Fruit fly (Drosophila melanogaster) whole organism, embryonic: ENCODE data around the gene CG11562.

Source experiments
- Antp ChIP-seq: fragments of 200-800 bp; sonication (Bioruptor generic); optimal IDR thresholded peaks from 3 replicates; lab custom pipeline; 2016; ENCODE audit warnings: missing biosample characterization, missing genetic modification characterization
- Atf6 ChIP-seq: fragments of 200-800 bp; sonication (Bioruptor generic); IDR thresholded peaks from 2 replicates; pipeline ENCODE4 v1.3.6; 2022; ENCODE audit warnings: missing biosample characterization, missing genetic modification characterization
- Bteb2 ChIP-seq: fragments of 200-800 bp; sonication (Bioruptor generic); optimal IDR thresholded peaks from 2 replicates; lab custom pipeline; 2016; ENCODE audit warnings: missing biosample characterization, missing genetic modification characterization
- CG10267 ChIP-seq: fragments of 200-800 bp; sonication (Bioruptor generic); optimal IDR thresholded peaks from 2 replicates; lab custom pipeline; 2018; ENCODE audit warnings: missing biosample characterization, mild to moderate bottlenecking, missing genetic modification characterization, moderate library complexity
- CG10654 ChIP-seq: fragments of 200-800 bp; sonication (Bioruptor generic); optimal IDR thresholded peaks from 2 replicates; lab custom pipeline; 2016; ENCODE audit warnings: missing biosample characterization, missing genetic modification characterization
- CG11696 ChIP-seq: fragments of 200-800 bp; sonication (Bioruptor generic); IDR thresholded peaks from 2 replicates; pipeline ENCODE4 v1.3.6; 2022; ENCODE audit warnings: missing biosample characterization, missing genetic modification characterization
- CG12236 ChIP-seq: fragments of 200-800 bp; sonication (Bioruptor generic); optimal IDR thresholded peaks from 2 replicates; lab custom pipeline; 2016; ENCODE audit warnings: missing biosample characterization, missing genetic modification characterization
- CG12659 ChIP-seq: fragments of 200-800 bp; sonication (Bioruptor generic); optimal IDR thresholded peaks from 3 replicates; lab custom pipeline; 2017; ENCODE audit warnings: mild to moderate bottlenecking, missing biosample characterization, missing genetic modification reagents, missing genetic modification characterization
- CG14050 ChIP-seq: fragments of 200-800 bp; sonication (Bioruptor generic); IDR thresholded peaks from 3 replicates; pipeline ENCODE4 v1.3.6; 2022; ENCODE audit warnings: missing biosample characterization, missing genetic modification characterization
- CG15601 ChIP-seq: fragments of 200-800 bp; sonication (Bioruptor generic); optimal IDR thresholded peaks from 3 replicates; lab custom pipeline; 2019; ENCODE audit warnings: missing biosample characterization, mild to moderate bottlenecking, missing genetic modification characterization, moderate library complexity
- CG1647 ChIP-seq: fragments of 200-800 bp; sonication (Bioruptor generic); optimal IDR thresholded peaks from 3 replicates; lab custom pipeline; 2016; ENCODE audit warnings: missing biosample characterization, missing genetic modification characterization
- CG17328 ChIP-seq: fragments of 200-800 bp; sonication (Bioruptor generic); IDR thresholded peaks from 2 replicates; pipeline ENCODE4 v1.3.6; 2022; ENCODE audit warnings: missing biosample characterization, missing genetic modification characterization
- CG17802 ChIP-seq: fragments of 200-800 bp; sonication (Bioruptor generic); optimal IDR thresholded peaks from 2 replicates; lab custom pipeline; 2018; ENCODE audit warnings: missing biosample characterization, mild to moderate bottlenecking, missing genetic modification characterization, moderate library complexity
- CG17912 ChIP-seq: fragments of 200-800 bp; sonication (Bioruptor generic); optimal IDR thresholded peaks from 2 replicates; lab custom pipeline; 2018; ENCODE audit warnings: missing biosample characterization, mild to moderate bottlenecking, missing genetic modification characterization
- CG2199 ChIP-seq: fragments of 200-800 bp; sonication (Bioruptor generic); IDR thresholded peaks from 3 replicates; pipeline ENCODE4 v1.3.6; 2022; ENCODE audit warnings: missing biosample characterization, missing genetic modification characterization
- CG2889 ChIP-seq: fragments of 200-800 bp; sonication (Bioruptor generic); IDR thresholded peaks from 3 replicates; pipeline ENCODE4 v1.3.6; 2022; ENCODE audit warnings: missing biosample characterization, missing genetic modification characterization
- CG3726 ChIP-seq: fragments of 200-800 bp; sonication (Bioruptor generic); IDR thresholded peaks from 3 replicates; pipeline ENCODE4, ENCODE4 v1.3.6; 2022; ENCODE audit warnings: missing biosample characterization, missing genetic modification characterization
- CG42726 ChIP-seq: fragments of 200-800 bp; sonication (Bioruptor generic); IDR thresholded peaks from 2 replicates; pipeline ENCODE4 v1.3.6; 2022; ENCODE audit warnings: missing biosample characterization, missing genetic modification characterization; ENCODE audit not compliant: partially characterized antibody
- CG43689 ChIP-seq: fragments of 200-800 bp; sonication (Bioruptor generic); IDR thresholded peaks from 2 replicates; pipeline ENCODE4 v1.3.6; 2022; ENCODE audit warnings: missing biosample characterization, missing genetic modification characterization
- CG4617 ChIP-seq: fragments of 200-800 bp; sonication (Bioruptor generic); optimal IDR thresholded peaks from 3 replicates; lab custom pipeline; 2016; ENCODE audit warnings: missing biosample characterization, missing genetic modification characterization, borderline replicate concordance
- CG4707 ChIP-seq: fragments of 200-800 bp; sonication (Bioruptor generic); optimal IDR thresholded peaks from 2 replicates; lab custom pipeline; 2018; ENCODE audit warnings: missing biosample characterization, mild to moderate bottlenecking, missing genetic modification characterization, moderate library complexity
- CG4730 ChIP-seq: fragments of 200-800 bp; sonication (Bioruptor generic); IDR thresholded peaks from 2 replicates; pipeline ENCODE4 v1.3.6; 2022; ENCODE audit warnings: missing biosample characterization, missing genetic modification characterization
- CG4854 ChIP-seq: fragments of 200-800 bp; sonication (Bioruptor generic); optimal IDR thresholded peaks from 2 replicates; lab custom pipeline; 2016; ENCODE audit warnings: missing biosample characterization, missing genetic modification characterization, inconsistent platforms
- CG8944 ChIP-seq: fragments of 200-800 bp; sonication (Bioruptor generic); optimal IDR thresholded peaks from 3 replicates; lab custom pipeline; 2016; ENCODE audit warnings: missing biosample characterization, missing genetic modification characterization
- Camta ChIP-seq: fragments of 200-800 bp; sonication (Bioruptor generic); optimal IDR thresholded peaks from 2 replicates; lab custom pipeline; 2016; ENCODE audit warnings: missing biosample characterization, missing genetic modification characterization
- ERR ChIP-seq: fragments of 200-800 bp; sonication (Bioruptor generic); optimal IDR thresholded peaks from 2 replicates; lab custom pipeline; 2016; ENCODE audit warnings: missing biosample characterization, missing genetic modification characterization
- Ets97D ChIP-seq: fragments of 200-800 bp; sonication (Bioruptor generic); optimal IDR thresholded peaks from 3 replicates; lab custom pipeline; 2016; ENCODE audit warnings: missing biosample characterization, missing genetic modification characterization
- Fer1 ChIP-seq: fragments of 200-800 bp; sonication (Bioruptor generic); optimal IDR thresholded peaks from 2 replicates; lab custom pipeline; 2017; ENCODE audit warnings: missing biosample characterization, mild to moderate bottlenecking, missing genetic modification characterization
- Hsf ChIP-seq: fragments of 200-800 bp; sonication (Bioruptor generic); optimal IDR thresholded peaks from 3 replicates; lab custom pipeline; 2016; ENCODE audit warnings: missing biosample characterization, missing genetic modification characterization
- Neu2 ChIP-seq: fragments of 200-800 bp; sonication (Bioruptor generic); optimal IDR thresholded peaks from 3 replicates; lab custom pipeline; 2016; ENCODE audit warnings: missing biosample characterization, missing genetic modification characterization, borderline replicate concordance
- Nf-YC ChIP-seq: fragments of 200-800 bp; optimal IDR thresholded peaks from 3 replicates; lab custom pipeline; 2019; ENCODE audit warnings: missing biosample characterization, mild to moderate bottlenecking, missing genetic modification characterization, moderate library complexity
- Scr ChIP-seq: fragments of 200-800 bp; sonication (Bioruptor generic); IDR thresholded peaks from 2 replicates; pipeline ENCODE4 v1.3.6; 2022; ENCODE audit warnings: missing biosample characterization, missing genetic modification characterization; ENCODE audit not compliant: partially characterized antibody
- ab ChIP-seq: fragments of 200-800 bp; sonication (Bioruptor generic); optimal IDR thresholded peaks from 2 replicates; lab custom pipeline; 2016; ENCODE audit warnings: missing biosample characterization, missing genetic modification characterization
- bsh ChIP-seq, 2 experiments: fragments of 200-800 bp; sonication (Bioruptor generic); optimal IDR thresholded peaks; 2 replicates each; lab custom pipeline; 2017 to 2018; ENCODE audit warnings: mild to moderate bottlenecking in 2 of 2, missing biosample characterization in 2 of 2, missing genetic modification characterization in 2 of 2, moderate library complexity in 1 of 2
- cas ChIP-seq: fragments of 200-800 bp; sonication (Bioruptor generic); IDR thresholded peaks from 2 replicates; pipeline ENCODE4 v1.3.6; 2022; ENCODE audit warnings: missing biosample characterization, missing genetic modification characterization
- ci ChIP-seq: fragments of 200-800 bp; sonication (Bioruptor generic); IDR thresholded peaks from 3 replicates; pipeline ENCODE4 v1.3.6; 2022; ENCODE audit warnings: missing biosample characterization, missing genetic modification characterization
- crc ChIP-seq: fragments of 200-800 bp; sonication (Bioruptor generic); optimal IDR thresholded peaks from 2 replicates; lab custom pipeline; 2016; ENCODE audit warnings: missing biosample characterization, missing genetic modification characterization
- ems ChIP-seq: fragments of 200-800 bp; sonication (Bioruptor generic); optimal IDR thresholded peaks from 3 replicates; lab custom pipeline; 2016; ENCODE audit warnings: missing biosample characterization, missing genetic modification characterization
- eyg ChIP-seq: fragments of 200-800 bp; sonication (Bioruptor generic); optimal IDR thresholded peaks from 3 replicates; lab custom pipeline; 2016; ENCODE audit warnings: missing biosample characterization, missing genetic modification characterization
- fd3F ChIP-seq: fragments of 200-800 bp; sonication (Bioruptor generic); optimal IDR thresholded peaks from 2 replicates; lab custom pipeline; 2018; ENCODE audit warnings: missing biosample characterization, mild to moderate bottlenecking, missing genetic modification characterization, moderate library complexity
- fru ChIP-seq: fragments of >200 bp; optimal IDR thresholded peaks from 2 replicates; lab custom pipeline; 2017
- fu2 ChIP-seq: fragments of 200-800 bp; sonication (Bioruptor generic); optimal IDR thresholded peaks from 2 replicates; lab custom pipeline; 2016; ENCODE audit warnings: missing biosample characterization, missing genetic modification characterization
- grau ChIP-seq: fragments of 200-800 bp; optimal IDR thresholded peaks from 3 replicates; lab custom pipeline; 2019; ENCODE audit warnings: missing biosample characterization, mild to moderate bottlenecking, missing genetic modification characterization, moderate library complexity
- ind ChIP-seq: fragments of 200-800 bp; sonication (Bioruptor generic); optimal IDR thresholded peaks from 3 replicates; lab custom pipeline; 2016; ENCODE audit warnings: missing biosample characterization, missing genetic modification characterization
- nau ChIP-seq: fragments of 200-800 bp; sonication (Bioruptor generic); optimal IDR thresholded peaks from 3 replicates; lab custom pipeline; 2017; ENCODE audit warnings: missing biosample characterization, mild to moderate bottlenecking, missing genetic modification characterization, missing genetic modification reagents
- nerfin-1 ChIP-seq: fragments of 200-800 bp; sonication (Bioruptor generic); optimal IDR thresholded peaks from 3 replicates; lab custom pipeline; 2019; ENCODE audit warnings: missing biosample characterization, mild to moderate bottlenecking, missing genetic modification characterization, moderate library complexity
- nom ChIP-seq: fragments of 200-800 bp; sonication (Bioruptor generic); optimal IDR thresholded peaks from 2 replicates; lab custom pipeline; 2017; ENCODE audit warnings: missing biosample characterization, missing genetic modification characterization, mild to moderate bottlenecking, moderate library complexity, missing genetic modification reagents
- phol ChIP-seq: fragments of 200-800 bp; sonication (Bioruptor generic); optimal IDR thresholded peaks from 3 replicates; lab custom pipeline; 2018; ENCODE audit warnings: missing biosample characterization, mild to moderate bottlenecking, missing genetic modification characterization, moderate library complexity
- slp2 ChIP-seq: fragments of 200-800 bp; sonication (Bioruptor generic); optimal IDR thresholded peaks from 2 replicates; lab custom pipeline; 2016; ENCODE audit warnings: missing biosample characterization, missing genetic modification characterization
- trem ChIP-seq: fragments of 200-800 bp; optimal IDR thresholded peaks from 3 replicates; lab custom pipeline; 2019; ENCODE audit warnings: missing biosample characterization, mild to moderate bottlenecking, missing genetic modification characterization, moderate library complexity
- unpg ChIP-seq: fragments of 200-800 bp; sonication (Bioruptor generic); optimal IDR thresholded peaks from 3 replicates; lab custom pipeline; 2018; ENCODE audit warnings: missing biosample characterization, mild to moderate bottlenecking, missing genetic modification characterization, moderate library complexity

The CG11562 gene

dm6 chr2L:277122-277671 is 15.0 kb upstream of the CG11562 start, which contains the start of gene smo (continued):
- TF ChIP-seq Neu2 (no peak), Atf6 (GFP tag; lab: Robert Waterston, UW) (no peak), cas (GFP tag; lab: Robert Waterston, UW) (0 out of 2 replicates have a peak, but pooled peaks have one; percentile 14), Fer1 (GFP tag; lab: Kevin White, UChicago) (no peak), CG3726 (GFP tag; lab: Robert Waterston, UW) (no peak), CG4730 (GFP tag; lab: Robert Waterston, UW) (no peak), nerfin-1 (tag; lab: Kevin White, UChicago) (peak; percentile 14), CG1647 (GFP tag; lab: Kevin White, UChicago) (peak; percentile 36), slp2 (GFP tag; lab: Kevin White, UChicago) (peak; percentile 56), CG14050 (GFP tag; lab: Robert Waterston, UW) (no peak), CG43689 (no peak), Hsf (GFP tag; lab: Kevin White, UChicago) (peak; percentile 43), phol (tag; lab: Kevin White, UChicago) (peak; percentile 64), Ets97D (peak; percentile 85), CG2199 (no peak), CG17802 (tag; lab: Kevin White, UChicago) (no peak), ci (GFP tag; lab: Robert Waterston, UW) (no peak), Scr (GFP tag; lab: Robert Waterston, UW) (peak; percentile 88), ems (GFP tag; lab: Kevin White, UChicago) (peak; percentile 34), CG15601 (tag; lab: Kevin White, UChicago) (peak; percentile 29), Bteb2 (peak; percentile 55), ind (GFP tag; lab: Kevin White, UChicago) (peak; percentile 26), CG4854 (GFP tag; lab: Kevin White, UChicago) (no peak), CG11696 (GFP tag; lab: Robert Waterston, UW) (no peak), nau (GFP tag; lab: Kevin White, UChicago) (no peak), CG12236 (GFP tag; lab: Kevin White, UChicago) (no peak), nom (GFP tag; lab: Kevin White, UChicago) (peak; percentile 23), ab (GFP tag; lab: Kevin White, UChicago) (no peak), fd3F (GFP tag; lab: Kevin White, UChicago) (no peak), eyg (no peak), grau (tag; lab: Kevin White, UChicago) (peak; percentile 28), CG4617 (peak; percentile 51), CG8944 (GFP tag; lab: Kevin White, UChicago) (peak; percentile 54), CG42726 (GFP tag; lab: Robert Waterston, UW) (peak; percentile 89), crc (no peak), CG4707 (GFP tag; lab: Kevin White, UChicago) (no peak), Nf-YC (tag; lab: Kevin White, UChicago) (peak; percentile 28), unpg (GFP tag; lab: Kevin White, UChicago) (no peak), CG10654 (GFP tag; lab: Kevin White, UChicago) (peak; percentile 56), Antp (GFP tag; lab: Kevin White, UChicago) (peak; percentile 30), fu2 (GFP tag; lab: Kevin White, UChicago) (no peak), ERR (GFP tag; lab: Kevin White, UChicago) (peak; percentile 5), CG2889 (GFP tag; lab: Robert Waterston, UW) (no peak), bsh (GFP tag; optimal IDR thresholded peaks at IDR 0.05; lab: Kevin White, UChicago) (peak in 1 of 2 experiments; percentile 3), fru (lab: Kevin White, UChicago) (no peak), CG17328 (GFP tag; lab: Robert Waterston, UW) (no peak), CG10267 (tag; lab: Kevin White, UChicago) (peak; percentile 67), Camta (GFP tag; lab: Kevin White, UChicago) (peak; percentile 22), CG17912 (no peak), CG12659 (GFP tag; lab: Kevin White, UChicago) (peak; percentile 88), trem (tag; lab: Kevin White, UChicago) (peak; percentile 81)
